Worm (Caenorhabditis elegans): Measurements from ENCODE around the gene clec-265.

ce11 chrX:2983996-2984395 lies 47.6 kb upstream of the clec-265 start, which contains the start of gene osm-5:
- TF ChIP-seq tbx-2 (tag; optimal IDR thresholded peaks at IDR 0.05): no peak
- TF ChIP-seq ama-1 (optimal IDR thresholded peaks at IDR 0.05): no peak
- no peak for TF ChIP-seq pag-3 (tag; optimal IDR thresholded peaks at IDR 0.05; ENCODE audit: borderline replicate concordance)
- no peak for TF ChIP-seq fkh-10 (GFP tag; optimal IDR thresholded peaks at IDR 0.05)
- no peak for TF ChIP-seq gmeb-2 (tag; optimal IDR thresholded peaks at IDR 0.05)
- TF ChIP-seq fkh-6 (tag; optimal IDR thresholded peaks at IDR 0.05): no peak
- TF ChIP-seq lim-6 (tag; optimal IDR thresholded peaks at IDR 0.05): no peak
- no peak for TF ChIP-seq nfya-1 (tag; optimal IDR thresholded peaks at IDR 0.05)
- TF ChIP-seq unc-3 (GFP tag; conservative IDR thresholded peaks at IDR 0.05): no peak
- TF ChIP-seq unc-3 (tag; optimal IDR thresholded peaks at IDR 0.05): no peak

Data from whole organism, late embryonic.